Worm (Caenorhabditis elegans) whole organism, mixed stage, embryonic: ENCODE data around the gene gpx-7.

Experiments
- M03D4.4 ChIP-seq: sonication (generic microtip); optimal IDR thresholded peaks from 2 replicates; lab custom pipeline; 2017; ENCODE audit warnings: mild to moderate bottlenecking, missing genetic modification characterization, missing compliant biosample characterization
- bed-3 ChIP-seq: fragments of 200-800 bp; sonication (Bioruptor generic); optimal IDR thresholded peaks from 3 replicates; lab custom pipeline; 2018; ENCODE audit warnings: mild to moderate bottlenecking, missing genetic modification characterization, moderate library complexity, missing compliant biosample characterization
- blmp-1 ChIP-seq: fragments of 150-350 bp; optimal IDR thresholded peaks from 2 replicates; lab custom pipeline; 2014; ENCODE audit warnings: missing biosample characterization, missing genetic modification characterization
- ceh-39 ChIP-seq: fragments of 150-350 bp; optimal IDR thresholded peaks from 2 replicates; lab custom pipeline; 2014; ENCODE audit warnings: missing biosample characterization, missing genetic modification characterization
- ceh-43 ChIP-seq: fragments of 200-800 bp; sonication (Bioruptor generic); optimal IDR thresholded peaks from 2 replicates; lab custom pipeline; 2018; ENCODE audit warnings: mild to moderate bottlenecking, missing genetic modification characterization, moderate library complexity, missing compliant biosample characterization
- ceh-83 ChIP-seq: fragments of 200-800 bp; sonication (Bioruptor generic); optimal IDR thresholded peaks from 2 replicates; lab custom pipeline; 2018; ENCODE audit warnings: mild to moderate bottlenecking, missing genetic modification characterization, missing compliant biosample characterization
- ces-1 ChIP-seq: fragments of 150-350 bp; optimal IDR thresholded peaks from 2 replicates; lab custom pipeline; 2014; ENCODE audit warnings: missing biosample characterization, missing genetic modification reagents, missing genetic modification characterization
- cnd-1 ChIP-seq: fragments of 200-800 bp; sonication (Bioruptor generic); optimal IDR thresholded peaks from 2 replicates; lab custom pipeline; 2018; ENCODE audit warnings: mild to moderate bottlenecking, missing genetic modification characterization, missing compliant biosample characterization
- drap-1 ChIP-seq: fragments of 200-800 bp; sonication (Bioruptor generic); optimal IDR thresholded peaks from 3 replicates; lab custom pipeline; 2018; ENCODE audit warnings: mild to moderate bottlenecking, missing genetic modification characterization, missing compliant biosample characterization
- elt-1 ChIP-seq: sonication (generic microtip); optimal IDR thresholded peaks from 2 replicates; lab custom pipeline; 2017; ENCODE audit warnings: missing genetic modification characterization, mild to moderate bottlenecking, missing compliant biosample characterization, antibody characterized with exemption, moderate library complexity, borderline replicate concordance; ENCODE audit not compliant: insufficient read depth
- elt-3 ChIP-seq: fragments of 150-350 bp; optimal IDR thresholded peaks from 2 replicates; lab custom pipeline; 2014; ENCODE audit warnings: missing biosample characterization, missing genetic modification characterization
- flh-1 ChIP-seq: fragments of 200-800 bp; sonication (Bioruptor generic); optimal IDR thresholded peaks from 2 replicates; lab custom pipeline; 2018; ENCODE audit warnings: mild to moderate bottlenecking, missing genetic modification characterization, moderate library complexity, missing compliant biosample characterization
- ham-2 ChIP-seq: fragments of 200-800 bp; sonication (Bioruptor generic); optimal IDR thresholded peaks from 2 replicates; lab custom pipeline; 2018; ENCODE audit warnings: mild to moderate bottlenecking, missing genetic modification characterization, missing compliant biosample characterization
- hlh-1 ChIP-seq: fragments of 150-350 bp; optimal IDR thresholded peaks from 2 replicates; lab custom pipeline; 2014; ENCODE audit warnings: missing biosample characterization, missing genetic modification reagents, missing genetic modification characterization
- lin-13 ChIP-seq: fragments of 150-350 bp; optimal IDR thresholded peaks from 2 replicates; lab custom pipeline; 2014; ENCODE audit warnings: missing biosample characterization, missing genetic modification characterization
- lin-32 ChIP-seq: fragments of 200-800 bp; sonication (Bioruptor generic); optimal IDR thresholded peaks from 2 replicates; lab custom pipeline; 2018; ENCODE audit warnings: mild to moderate bottlenecking, missing genetic modification characterization, missing compliant biosample characterization
- lsy-2 ChIP-seq: fragments of 150-350 bp; optimal IDR thresholded peaks from 2 replicates; lab custom pipeline; 2014; ENCODE audit warnings: missing biosample characterization, missing genetic modification characterization
- mep-1 ChIP-seq: fragments of 150-350 bp; optimal IDR thresholded peaks from 2 replicates; lab custom pipeline; 2017; ENCODE audit warnings: missing biosample characterization, missing genetic modification reagents, missing genetic modification characterization, inconsistent platforms
- mls-2 ChIP-seq: sonication (generic microtip); optimal IDR thresholded peaks from 2 replicates; lab custom pipeline; 2016; ENCODE audit warnings: mild to moderate bottlenecking, missing genetic modification characterization, moderate library complexity, missing compliant biosample characterization
- nhr-12 ChIP-seq: fragments of 150-350 bp; optimal IDR thresholded peaks from 2 replicates; lab custom pipeline; 2014; ENCODE audit warnings: missing biosample characterization, missing genetic modification characterization
- nhr-2 ChIP-seq: fragments of 150-350 bp; optimal IDR thresholded peaks from 2 replicates; lab custom pipeline; 2014; ENCODE audit warnings: missing biosample characterization, missing genetic modification characterization
- nhr-28 ChIP-seq: fragments of 150-350 bp; optimal IDR thresholded peaks from 2 replicates; lab custom pipeline; 2014; ENCODE audit warnings: missing biosample characterization, missing genetic modification characterization
- nhr-76 ChIP-seq: sonication (generic microtip); optimal IDR thresholded peaks from 2 replicates; lab custom pipeline; 2017; ENCODE audit warnings: missing biosample characterization, missing genetic modification characterization
- pha-4 ChIP-seq: fragments of 150-350 bp; optimal IDR thresholded peaks from 2 replicates; lab custom pipeline; 2018; ENCODE audit warnings: missing biosample characterization, missing genetic modification reagents, missing genetic modification characterization
- sem-2 ChIP-seq: fragments of 200-800 bp; sonication (Bioruptor generic); optimal IDR thresholded peaks from 2 replicates; lab custom pipeline; 2018; ENCODE audit warnings: mild to moderate bottlenecking, missing genetic modification characterization, missing compliant biosample characterization
- snpc-4 ChIP-seq: fragments of 150-350 bp; optimal IDR thresholded peaks from 2 replicates; lab custom pipeline; 2014; ENCODE audit warnings: missing biosample characterization, missing genetic modification characterization
- sptf-1 ChIP-seq: sonication (generic microtip); optimal IDR thresholded peaks from 2 replicates; lab custom pipeline; 2017; ENCODE audit warnings: mild to moderate bottlenecking, missing genetic modification characterization, moderate library complexity, missing compliant biosample characterization
- tbx-8 ChIP-seq: fragments of 200-800 bp; sonication (Bioruptor generic); optimal IDR thresholded peaks from 2 replicates; lab custom pipeline; 2018; ENCODE audit warnings: mild to moderate bottlenecking, missing genetic modification characterization, moderate library complexity, missing compliant biosample characterization
- unc-39 ChIP-seq: fragments of 150-350 bp; optimal IDR thresholded peaks from 2 replicates; lab custom pipeline; 2014; ENCODE audit warnings: missing biosample characterization, missing genetic modification characterization
- unc-62 ChIP-seq: fragments of 150-350 bp; optimal IDR thresholded peaks from 2 replicates; lab custom pipeline; 2014; ENCODE audit warnings: missing biosample characterization, missing genetic modification reagents, missing genetic modification characterization
- zip-8 ChIP-seq: fragments of 150-350 bp; optimal IDR thresholded peaks from 2 replicates; lab custom pipeline; 2014; ENCODE audit warnings: missing biosample characterization, missing genetic modification characterization
- ztf-11 ChIP-seq: fragments of 150-350 bp; optimal IDR thresholded peaks from 2 replicates; lab custom pipeline; 2014; ENCODE audit warnings: missing biosample characterization, missing genetic modification characterization

Gene gpx-7

ce11 chrX:7779527-7780033 lies 20.0 kb downstream of the gpx-7 start, which contains the start of gene ZK154.1:
Gene ZK154.1 (plus strand): TSS chrX:7779577.
- TF ChIP-seq ceh-83 (no peak), blmp-1 (tag; lab: Kevin White, UChicago) (no peak), mls-2 (tag; lab: Kevin White, UChicago) (no peak), nhr-2 (tag; lab: Kevin White, UChicago) (no peak), lin-13 (tag; lab: Kevin White, UChicago) (no peak), bed-3 (GFP tag; lab: Kevin White, UChicago) (no peak), ceh-43 (GFP tag; lab: Kevin White, UChicago) (no peak), flh-1 (GFP tag; lab: Kevin White, UChicago) (no peak), snpc-4 (tag; lab: Kevin White, UChicago) (no peak), ham-2 (GFP tag; lab: Kevin White, UChicago) (no peak), hlh-1 (no peak), ces-1 (GFP tag; lab: Kevin White, UChicago) (no peak), unc-62 (GFP tag; lab: Kevin White, UChicago) (no peak), ceh-39 (tag; lab: Kevin White, UChicago) (no peak), lsy-2 (tag; lab: Kevin White, UChicago) (no peak), nhr-76 (tag; lab: Kevin White, UChicago) (no peak), nhr-28 (tag; lab: Kevin White, UChicago) (no peak), mep-1 (tag; lab: Kevin White, UChicago) (no peak), lin-32 (GFP tag; lab: Kevin White, UChicago) (no peak), zip-8 (tag; lab: Kevin White, UChicago) (no peak)

- no peak for TF ChIP-seq hlh-1
- no peak for TF ChIP-seq snpc-4 (tag; lab: Kevin White, UChicago)
- no peak for TF ChIP-seq nhr-12 (tag; lab: Kevin White, UChicago)
- no peak for TF ChIP-seq M03D4.4
- no peak for TF ChIP-seq pha-4 (tag; lab: Kevin White, UChicago)
- TF ChIP-seq ceh-43 (GFP tag; lab: Kevin White, UChicago) = no peak
- TF ChIP-seq tbx-8 (GFP tag; lab: Kevin White, UChicago) = no peak
- TF ChIP-seq ham-2 (GFP tag; lab: Kevin White, UChicago) = no peak
- no peak for TF ChIP-seq flh-1 (GFP tag; lab: Kevin White, UChicago)
- TF ChIP-seq drap-1 (GFP tag; lab: Kevin White, UChicago) = no peak
- no peak for TF ChIP-seq ceh-39 (tag; lab: Kevin White, UChicago)
- TF ChIP-seq elt-3 = no peak
- no peak for TF ChIP-seq zip-8 (tag; lab: Kevin White, UChicago)
- TF ChIP-seq sem-2 (GFP tag; lab: Kevin White, UChicago) = no peak
- no peak for TF ChIP-seq elt-1 (tag; lab: Kevin White, UChicago)
- TF ChIP-seq lsy-2 (tag; lab: Kevin White, UChicago) = no peak
- TF ChIP-seq lin-32 (GFP tag; lab: Kevin White, UChicago) = no peak
Observed at ce11 chrX:7778786-7779185, 20.8 kb downstream of the gpx-7 start.

ce11 chrX:7776509-7777001 lies 23.0 kb downstream of the gpx-7 start, which contains the start of gene mec-7:
Gene mec-7 (minus strand): TSS chrX:7776689.
- no peak for TF ChIP-seq ham-2 (GFP tag; lab: Kevin White, UChicago)
- TF ChIP-seq sem-2 (GFP tag; lab: Kevin White, UChicago) = no peak
- no peak for TF ChIP-seq drap-1 (GFP tag; lab: Kevin White, UChicago)
- no peak for TF ChIP-seq ztf-11 (tag; lab: Kevin White, UChicago)
- TF ChIP-seq nhr-2 (tag; lab: Kevin White, UChicago) = no peak
- TF ChIP-seq unc-39 (tag; lab: Kevin White, UChicago) = no peak
- TF ChIP-seq cnd-1 (tag; lab: Kevin White, UChicago) = no peak

ce11 chrX:7773714-7774318 lies 25.8 kb downstream of the gpx-7 start:
- TF ChIP-seq elt-1 (tag; lab: Kevin White, UChicago) (peak; percentile 83), M03D4.4 (no peak), ces-1 (GFP tag; lab: Kevin White, UChicago) (no peak), cnd-1 (tag; lab: Kevin White, UChicago) (no peak), zip-8 (tag; lab: Kevin White, UChicago) (no peak), sptf-1 (tag; lab: Kevin White, UChicago) (peak; percentile 21), ceh-83 (no peak), nhr-12 (tag; lab: Kevin White, UChicago) (no peak), ham-2 (GFP tag; lab: Kevin White, UChicago) (no peak), nhr-2 (tag; lab: Kevin White, UChicago) (no peak), pha-4 (tag; lab: Kevin White, UChicago) (no peak), unc-39 (tag; lab: Kevin White, UChicago) (no peak), lsy-2 (tag; lab: Kevin White, UChicago) (no peak)
